In genomic region chr3L:554577-554976, dm6 we compare ENCODE assay signal across 1 fruit fly cellular context.
TF ChIP-seq lines count a peak whose summit lies in the region.

No protein-coding gene starts in this region.

TF ChIP-seq in whole organism, embryonic, 481 proteins besides CTCF, POLR2A, EP300 and RAD21 (continued from another document and continues in another):
- peak; percentile 69 for TF ChIP-seq row (GFP tag; IDR thresholded peaks at IDR 0.05; lab: Robert Waterston, UW)
- TF ChIP-seq CG2889 (GFP tag; IDR thresholded peaks at IDR 0.05; lab: Robert Waterston, UW) = 0 out of 3 replicates have a peak, but pooled peaks have one; percentile 30
- peak; percentile 29; the same call in 1 of the 3 replicates for TF ChIP-seq ase (GFP tag; IDR thresholded peaks at IDR 0.05; lab: Robert Waterston, UW)
- no peak for TF ChIP-seq stwl (tag; optimal IDR thresholded peaks at IDR 0.05; lab: Kevin White, UChicago)
- peak; percentile 42 for TF ChIP-seq nmo (GFP tag; optimal IDR thresholded peaks at IDR 0.05; lab: Kevin White, UChicago)
- no peak for TF ChIP-seq D19B (GFP tag; optimal IDR thresholded peaks at IDR 0.05; lab: Kevin White, UChicago)
- no peak for TF ChIP-seq Awh (GFP tag; IDR thresholded peaks at IDR 0.05; lab: Robert Waterston, UW)
- no peak for TF ChIP-seq D (optimal IDR thresholded peaks at IDR 0.05; lab: Kevin White, UChicago)
- peak; percentile 26 for TF ChIP-seq D (GFP tag; optimal IDR thresholded peaks at IDR 0.05; lab: Kevin White, UChicago)
- TF ChIP-seq Abd-B (GFP tag; optimal IDR thresholded peaks at IDR 0.05; lab: Kevin White, UChicago) = peak; percentile 16
- peak; percentile 11 for TF ChIP-seq CG8089 (GFP tag; optimal IDR thresholded peaks at IDR 0.05; lab: Kevin White, UChicago)
- peak; percentile 13 for TF ChIP-seq CG1602 (GFP tag; optimal IDR thresholded peaks at IDR 0.05; lab: Kevin White, UChicago)
- no peak for TF ChIP-seq CG8359 (GFP tag; optimal IDR thresholded peaks at IDR 0.05; lab: Kevin White, UChicago; ENCODE audit: borderline replicate concordance)
- TF ChIP-seq CG16815 (GFP tag; optimal IDR thresholded peaks at IDR 0.05; lab: Kevin White, UChicago) = peak; percentile 26
- TF ChIP-seq en (GFP tag; optimal IDR thresholded peaks at IDR 0.05; lab: Kevin White, UChicago) = no peak
- no peak for TF ChIP-seq tna (GFP tag; IDR thresholded peaks at IDR 0.05; lab: Robert Waterston, UW; ENCODE audit: partially characterized antibody)
- TF ChIP-seq CG5953 (GFP tag; IDR thresholded peaks at IDR 0.05; lab: Robert Waterston, UW) = no peak
- peak; percentile 45; the same call in 1 of the 2 replicates for TF ChIP-seq ttk (GFP tag; IDR thresholded peaks at IDR 0.05; lab: Robert Waterston, UW)
- TF ChIP-seq CG15479 (GFP tag; optimal IDR thresholded peaks at IDR 0.05; lab: Kevin White, UChicago) = no peak
- 0 out of 2 replicates have a peak, but pooled peaks have one; percentile 32 for TF ChIP-seq HLH3B (GFP tag; IDR thresholded peaks at IDR 0.05; lab: Robert Waterston, UW)
- no peak for TF ChIP-seq exex (tag; optimal IDR thresholded peaks at IDR 0.05; lab: Kevin White, UChicago)
- no peak for TF ChIP-seq Stat92E (GFP tag; optimal IDR thresholded peaks at IDR 0.05; lab: Kevin White, UChicago)
- peak; percentile 29 for TF ChIP-seq CG6683 (GFP tag; optimal IDR thresholded peaks at IDR 0.05; lab: Kevin White, UChicago)
- TF ChIP-seq so (GFP tag; IDR thresholded peaks at IDR 0.05; lab: Robert Waterston, UW) = peak; percentile 29; the same call in 1 of the 3 replicates
- peak; percentile 23 for TF ChIP-seq grau (tag; optimal IDR thresholded peaks at IDR 0.05; lab: Kevin White, UChicago)
- TF ChIP-seq Lpt (GFP tag; optimal IDR thresholded peaks at IDR 0.05; lab: Kevin White, UChicago) = no peak
- no peak for TF ChIP-seq CG43689 (GFP tag; IDR thresholded peaks at IDR 0.05; lab: Robert Waterston, UW)
- no peak for TF ChIP-seq Nf-YC (tag; optimal IDR thresholded peaks at IDR 0.05; lab: Kevin White, UChicago)
- no peak for TF ChIP-seq ab (GFP tag; optimal IDR thresholded peaks at IDR 0.05; lab: Kevin White, UChicago)
- TF ChIP-seq ara (GFP tag; IDR thresholded peaks at IDR 0.05; lab: Robert Waterston, UW) = peak; percentile 48; the same call in 1 of the 2 replicates
- peak; percentile 66 for TF ChIP-seq slbo (GFP tag; IDR thresholded peaks at IDR 0.05; lab: Robert Waterston, UW)
- peak; percentile 41; the same call in 1 of the 2 replicates for TF ChIP-seq CG9215 (GFP tag; IDR thresholded peaks at IDR 0.05; lab: Robert Waterston, UW)
- TF ChIP-seq Bgb (GFP tag; IDR thresholded peaks at IDR 0.05; lab: Robert Waterston, UW; ENCODE audit: partially characterized antibody) = no peak
- no peak for TF ChIP-seq crol (GFP tag; IDR thresholded peaks at IDR 0.05; lab: Robert Waterston, UW)
- peak; percentile 51; the same call in 1 of the 2 replicates for TF ChIP-seq CG17328 (GFP tag; IDR thresholded peaks at IDR 0.05; lab: Robert Waterston, UW)
- no peak for TF ChIP-seq mirr (GFP tag; optimal IDR thresholded peaks at IDR 0.05; lab: Kevin White, UChicago)
- no peak for TF ChIP-seq CG1024 (GFP tag; IDR thresholded peaks at IDR 0.05; lab: Robert Waterston, UW)
- TF ChIP-seq CG4424 (GFP tag; optimal IDR thresholded peaks at IDR 0.05; lab: Kevin White, UChicago) = peak; percentile 31
- no peak for TF ChIP-seq CG2199 (GFP tag; IDR thresholded peaks at IDR 0.05; lab: Robert Waterston, UW)
- no peak for TF ChIP-seq CG3726 (GFP tag; IDR thresholded peaks at IDR 0.05; lab: Robert Waterston, UW)
- TF ChIP-seq caup (GFP tag; optimal IDR thresholded peaks at IDR 0.05; lab: Kevin White, UChicago; ENCODE audit: severe bottlenecking) = peak; percentile 38
- 0 out of 2 replicates have a peak, but pooled peaks have one; percentile 36 for TF ChIP-seq rib (GFP tag; IDR thresholded peaks at IDR 0.05; lab: Robert Waterston, UW)
- TF ChIP-seq CG11723 (GFP tag; optimal IDR thresholded peaks at IDR 0.05; lab: Kevin White, UChicago) = no peak
- TF ChIP-seq pnt (GFP tag; optimal IDR thresholded peaks at IDR 0.05; lab: Kevin White, UChicago) = no peak
- TF ChIP-seq CG32532 (GFP tag; IDR thresholded peaks at IDR 0.05; lab: Robert Waterston, UW) = peak; percentile 74
- TF ChIP-seq Blimp-1 (GFP tag; optimal IDR thresholded peaks at IDR 0.05; lab: Kevin White, UChicago) = peak; percentile 51
- no peak for TF ChIP-seq CG30020 (tag; optimal IDR thresholded peaks at IDR 0.05; lab: Kevin White, UChicago)
- TF ChIP-seq NC2β (GFP tag; optimal IDR thresholded peaks at IDR 0.05; lab: Kevin White, UChicago) = no peak
- peak; percentile 26 for TF ChIP-seq sd (tag; optimal IDR thresholded peaks at IDR 0.05; lab: Kevin White, UChicago)
- TF ChIP-seq CG11093 (GFP tag; IDR thresholded peaks at IDR 0.05; lab: Robert Waterston, UW) = no peak
- no peak for TF ChIP-seq CG1792 (GFP tag; optimal IDR thresholded peaks at IDR 0.05; lab: Kevin White, UChicago)
- TF ChIP-seq Rx (GFP tag; IDR thresholded peaks at IDR 0.05; lab: Robert Waterston, UW) = 0 out of 2 replicates have a peak, but pooled peaks have one; percentile 23
- TF ChIP-seq chn (GFP tag; optimal IDR thresholded peaks at IDR 0.05; lab: Kevin White, UChicago) = no peak
- TF ChIP-seq CG12104 (GFP tag; optimal IDR thresholded peaks at IDR 0.05; lab: Kevin White, UChicago) = no peak
- TF ChIP-seq HLH54F (GFP tag; optimal IDR thresholded peaks at IDR 0.05; lab: Kevin White, UChicago) = no peak
- TF ChIP-seq CG14014 (GFP tag; IDR thresholded peaks at IDR 0.05; lab: Robert Waterston, UW) = peak; percentile 56
- no peak for TF ChIP-seq Optix (GFP tag; IDR thresholded peaks at IDR 0.05; lab: Robert Waterston, UW)
- TF ChIP-seq Hmr (GFP tag; optimal IDR thresholded peaks at IDR 0.05; lab: Kevin White, UChicago) = peak; percentile 59
- peak; percentile 2 for TF ChIP-seq CG15514 (GFP tag; optimal IDR thresholded peaks at IDR 0.05; lab: Kevin White, UChicago)
- TF ChIP-seq Sry-δ (GFP tag; optimal IDR thresholded peaks at IDR 0.05; lab: Kevin White, UChicago) = no peak
- TF ChIP-seq p53 (GFP tag; optimal IDR thresholded peaks at IDR 0.05; lab: Kevin White, UChicago) = no peak
- no peak for TF ChIP-seq kni (GFP tag; optimal IDR thresholded peaks at IDR 0.05; lab: Kevin White, UChicago)
- TF ChIP-seq CG12219 (GFP tag; optimal IDR thresholded peaks at IDR 0.05; lab: Kevin White, UChicago) = no peak
- no peak for TF ChIP-seq gcm (GFP tag; optimal IDR thresholded peaks at IDR 0.05; lab: Kevin White, UChicago)
- TF ChIP-seq eyg (GFP tag; optimal IDR thresholded peaks at IDR 0.05; lab: Kevin White, UChicago) = no peak
- peak; percentile 49 for TF ChIP-seq CG12659 (GFP tag; optimal IDR thresholded peaks at IDR 0.05; lab: Kevin White, UChicago)
- peak; percentile 74 for TF ChIP-seq gem (tag; optimal IDR thresholded peaks at IDR 0.05; lab: Kevin White, UChicago)
- TF ChIP-seq Camta (GFP tag; optimal IDR thresholded peaks at IDR 0.05; lab: Kevin White, UChicago) = peak; percentile 25
- no peak for TF ChIP-seq CG1832 (GFP tag; optimal IDR thresholded peaks at IDR 0.05; lab: Kevin White, UChicago)
- TF ChIP-seq ci (GFP tag; IDR thresholded peaks at IDR 0.05; lab: Robert Waterston, UW) = peak; percentile 48; the same call in 1 of the 3 replicates
- no peak for TF ChIP-seq ato (GFP tag; IDR thresholded peaks at IDR 0.05; lab: Robert Waterston, UW; ENCODE audit: partially characterized antibody)
- TF ChIP-seq CG4730 (GFP tag; IDR thresholded peaks at IDR 0.05; lab: Robert Waterston, UW) = 0 out of 2 replicates have a peak, but pooled peaks have one; percentile 39
- peak; percentile 58 for TF ChIP-seq Fer1 (GFP tag; optimal IDR thresholded peaks at IDR 0.05; lab: Kevin White, UChicago)
- peak; percentile 44 for TF ChIP-seq CG17359 (tag; optimal IDR thresholded peaks at IDR 0.05; lab: Kevin White, UChicago)
- TF ChIP-seq CG17829 (tag; optimal IDR thresholded peaks at IDR 0.05; lab: Kevin White, UChicago) = peak; percentile 65
- 0 out of 2 replicates have a peak, but pooled peaks have one; percentile 28 for TF ChIP-seq ap (GFP tag; IDR thresholded peaks at IDR 0.05; lab: Robert Waterston, UW)
- TF ChIP-seq CG17361 (GFP tag; IDR thresholded peaks at IDR 0.05; lab: Robert Waterston, UW) = peak; percentile 65
- no peak for TF ChIP-seq Sin3A (optimal IDR thresholded peaks at IDR 0.05; lab: Kevin White, UChicago)
- peak; percentile 21 for TF ChIP-seq CG6854 (GFP tag; optimal IDR thresholded peaks at IDR 0.05; lab: Kevin White, UChicago)
- peak; percentile 7 for TF ChIP-seq Mad (GFP tag; optimal IDR thresholded peaks at IDR 0.05; lab: Kevin White, UChicago)
- TF ChIP-seq CG18476 (GFP tag; optimal IDR thresholded peaks at IDR 0.05; lab: Kevin White, UChicago) = peak; percentile 19
- no peak for TF ChIP-seq Dfd (GFP tag; optimal IDR thresholded peaks at IDR 0.05; lab: Kevin White, UChicago)
- TF ChIP-seq disco-r (GFP tag; optimal IDR thresholded peaks at IDR 0.05; lab: Kevin White, UChicago) = no peak
- no peak for TF ChIP-seq repo (GFP tag; optimal IDR thresholded peaks at IDR 0.05; lab: Kevin White, UChicago)
- TF ChIP-seq CG11456 (GFP tag; IDR thresholded peaks at IDR 0.05; lab: Robert Waterston, UW) = peak; percentile 73; the same call in 2 of the 3 replicates
- TF ChIP-seq ash1 (GFP tag; optimal IDR thresholded peaks at IDR 0.05; lab: Kevin White, UChicago) = no peak
- no peak for TF ChIP-seq oc (tag; optimal IDR thresholded peaks at IDR 0.05; lab: Kevin White, UChicago)
- no peak for TF ChIP-seq CG3995 (GFP tag; optimal IDR thresholded peaks at IDR 0.05; lab: Kevin White, UChicago)
- no peak for TF ChIP-seq Bdp1 (GFP tag; optimal IDR thresholded peaks at IDR 0.05; lab: Kevin White, UChicago)
- no peak for TF ChIP-seq usp (GFP tag; optimal IDR thresholded peaks at IDR 0.05; lab: Kevin White, UChicago)
- TF ChIP-seq CG3407 (GFP tag; optimal IDR thresholded peaks at IDR 0.05; lab: Kevin White, UChicago) = no peak
- TF ChIP-seq esg (GFP tag; conservative IDR thresholded peaks at IDR 0.05; lab: Robert Waterston, UW) = no peak; the same call in 1 of the 2 replicates
- TF ChIP-seq Hr3 (GFP tag; optimal IDR thresholded peaks at IDR 0.05; lab: Kevin White, UChicago) = peak; percentile 8
- no peak for TF ChIP-seq gsb-n (tag; optimal IDR thresholded peaks at IDR 0.05; lab: Kevin White, UChicago)
- TF ChIP-seq CG13894 (tag; optimal IDR thresholded peaks at IDR 0.05; lab: Kevin White, UChicago) = no peak
- TF ChIP-seq Hsf (GFP tag; optimal IDR thresholded peaks at IDR 0.05; lab: Kevin White, UChicago) = peak; percentile 51
- peak; percentile 42; the same call in 1 of the 2 replicates for TF ChIP-seq CG14441 (GFP tag; IDR thresholded peaks at IDR 0.05; lab: Robert Waterston, UW)
- TF ChIP-seq croc (GFP tag; conservative IDR thresholded peaks at IDR 0.05; lab: Robert Waterston, UW) = no peak; the same call in 2 of the 3 replicates
- TF ChIP-seq ken (GFP tag; IDR thresholded peaks at IDR 0.05; lab: Robert Waterston, UW) = peak; percentile 46; the same call in 1 of the 3 replicates
- TF ChIP-seq sima (GFP tag; optimal IDR thresholded peaks at IDR 0.05; lab: Kevin White, UChicago) = no peak
- TF ChIP-seq CG16779 (GFP tag; IDR thresholded peaks at IDR 0.05; lab: Robert Waterston, UW) = no peak
- TF ChIP-seq CG2678 (tag; optimal IDR thresholded peaks at IDR 0.05; lab: Kevin White, UChicago) = peak; percentile 65
- TF ChIP-seq CG31365 (tag; optimal IDR thresholded peaks at IDR 0.05; lab: Kevin White, UChicago) = no peak
- TF ChIP-seq stc (GFP tag; IDR thresholded peaks at IDR 0.05; lab: Robert Waterston, UW) = peak; percentile 62
- TF ChIP-seq Tbp (GFP tag; optimal IDR thresholded peaks at IDR 0.05; lab: Kevin White, UChicago) = no peak
- no peak for TF ChIP-seq otp (GFP tag; IDR thresholded peaks at IDR 0.05; lab: Robert Waterston, UW)
- no peak for TF ChIP-seq CG14667 (GFP tag; IDR thresholded peaks at IDR 0.05; lab: Robert Waterston, UW)
- no peak for TF ChIP-seq crp (GFP tag; optimal IDR thresholded peaks at IDR 0.05; lab: Kevin White, UChicago)
- peak; percentile 5 for TF ChIP-seq zf30C (GFP tag; optimal IDR thresholded peaks at IDR 0.05; lab: Kevin White, UChicago)
- no peak for TF ChIP-seq Mrtf (GFP tag; IDR thresholded peaks at IDR 0.05; lab: Robert Waterston, UW)
- TF ChIP-seq unc-4 (GFP tag; IDR thresholded peaks at IDR 0.05; lab: Robert Waterston, UW; ENCODE audit: partially characterized antibody) = no peak
- TF ChIP-seq trh (GFP tag; optimal IDR thresholded peaks at IDR 0.05; lab: Kevin White, UChicago) = no peak
- peak; percentile 16 for TF ChIP-seq Dip3 (GFP tag; optimal IDR thresholded peaks at IDR 0.05; lab: Kevin White, UChicago)
- TF ChIP-seq Atf-2 (GFP tag; optimal IDR thresholded peaks at IDR 0.05; lab: Kevin White, UChicago) = peak; percentile 13
- no peak for TF ChIP-seq CG2116 (GFP tag; optimal IDR thresholded peaks at IDR 0.05; lab: Kevin White, UChicago)
- 0 out of 2 replicates have a peak, but pooled peaks have one; percentile 31 for TF ChIP-seq Adf1 (GFP tag; IDR thresholded peaks at IDR 0.05; lab: Robert Waterston, UW)
- no peak for TF ChIP-seq trem (tag; optimal IDR thresholded peaks at IDR 0.05; lab: Kevin White, UChicago)
- no peak for TF ChIP-seq maf-S (GFP tag; optimal IDR thresholded peaks at IDR 0.05; lab: Kevin White, UChicago)
- TF ChIP-seq ind (GFP tag; optimal IDR thresholded peaks at IDR 0.05; lab: Kevin White, UChicago) = peak; percentile 47
- TF ChIP-seq Dad (GFP tag; optimal IDR thresholded peaks at IDR 0.05; lab: Kevin White, UChicago) = peak; percentile 26
- TF ChIP-seq Fer2 (tag; optimal IDR thresholded peaks at IDR 0.05; lab: Kevin White, UChicago) = no peak
- TF ChIP-seq CG10979 (tag; optimal IDR thresholded peaks at IDR 0.05; lab: Kevin White, UChicago) = peak; percentile 59
- TF ChIP-seq cad (GFP tag; optimal IDR thresholded peaks at IDR 0.05; lab: Kevin White, UChicago) = no peak
- TF ChIP-seq tap (tag; optimal IDR thresholded peaks at IDR 0.05; lab: Kevin White, UChicago) = peak; percentile 6
- TF ChIP-seq pum (GFP tag; optimal IDR thresholded peaks at IDR 0.05; lab: Kevin White, UChicago) = no peak
- TF ChIP-seq lilli (GFP tag; optimal IDR thresholded peaks at IDR 0.05; lab: Kevin White, UChicago) = peak; percentile 58
- no peak for TF ChIP-seq CG10274 (GFP tag; optimal IDR thresholded peaks at IDR 0.05; lab: Kevin White, UChicago)
- TF ChIP-seq Pdp1 (GFP tag; optimal IDR thresholded peaks at IDR 0.05; lab: Kevin White, UChicago) = no peak
- TF ChIP-seq CG4707 (GFP tag; optimal IDR thresholded peaks at IDR 0.05; lab: Kevin White, UChicago) = no peak
- no peak for TF ChIP-seq z (GFP tag; IDR thresholded peaks at IDR 0.05; lab: Robert Waterston, UW)
- no peak for TF ChIP-seq sim (GFP tag; IDR thresholded peaks at IDR 0.05; lab: Robert Waterston, UW)
- no peak for TF ChIP-seq CG42726 (GFP tag; IDR thresholded peaks at IDR 0.05; lab: Robert Waterston, UW; ENCODE audit: partially characterized antibody)
